Fruit fly (Drosophila melanogaster) whole organism, prepupa: ENCODE results near the gene Wdr33.

Experiments used
- Blimp-1 ChIP-seq: fragments of 200-800 bp; sonication (Bioruptor generic); optimal IDR thresholded peaks from 3 replicates; lab custom pipeline; 2017; ENCODE audit warnings: missing biosample characterization, missing genetic modification characterization, mild to moderate bottlenecking, moderate library complexity, missing genetic modification reagents
- CG10669 ChIP-seq: fragments of 200-800 bp; sonication (Bioruptor generic); optimal IDR thresholded peaks from 3 replicates; lab custom pipeline; 2018; ENCODE audit warnings: missing biosample characterization, mild to moderate bottlenecking, missing genetic modification characterization, moderate library complexity
- CG11294 ChIP-seq: fragments of 200-800 bp; sonication (Bioruptor generic); IDR thresholded peaks from 2 replicates; pipeline ENCODE4 v1.3.6; 2022; ENCODE audit warnings: missing biosample characterization, missing genetic modification characterization
- CG11902 ChIP-seq: fragments of 200-800 bp; sonication (Bioruptor generic); optimal IDR thresholded peaks from 3 replicates; lab custom pipeline; 2016; ENCODE audit warnings: missing biosample characterization, missing genetic modification characterization
- CG15336 ChIP-seq: fragments of 200-800 bp; sonication (Bioruptor generic); IDR thresholded peaks from 2 replicates; pipeline ENCODE4 v1.3.6; 2022; ENCODE audit warnings: missing biosample characterization, missing genetic modification characterization
- CG1621 ChIP-seq: fragments of 200-800 bp; sonication (Bioruptor generic); optimal IDR thresholded peaks from 3 replicates; lab custom pipeline; 2018; ENCODE audit warnings: missing biosample characterization, mild to moderate bottlenecking, missing genetic modification characterization
- CG3032 ChIP-seq: fragments of 200-800 bp; optimal IDR thresholded peaks from 2 replicates; lab custom pipeline; 2019; ENCODE audit warnings: missing biosample characterization, mild to moderate bottlenecking, missing genetic modification characterization, moderate library complexity
- CG32006 ChIP-seq: fragments of 200-800 bp; sonication (Bioruptor generic); optimal IDR thresholded peaks from 3 replicates; lab custom pipeline; 2017; ENCODE audit warnings: missing biosample characterization, mild to moderate bottlenecking, missing genetic modification characterization
- CG34406 ChIP-seq: fragments of 200-800 bp; sonication (Bioruptor generic); optimal IDR thresholded peaks from 3 replicates; lab custom pipeline; 2016; ENCODE audit warnings: missing biosample characterization, missing genetic modification characterization
- CG3919 ChIP-seq: fragments of 200-800 bp; sonication (Bioruptor generic); optimal IDR thresholded peaks from 3 replicates; lab custom pipeline; 2016; ENCODE audit warnings: missing biosample characterization, missing genetic modification characterization
- CG4318 ChIP-seq: fragments of 200-800 bp; sonication (Bioruptor generic); optimal IDR thresholded peaks from 3 replicates; lab custom pipeline; 2017; ENCODE audit warnings: missing biosample characterization, mild to moderate bottlenecking, missing genetic modification characterization
- CG6163 ChIP-seq: fragments of 200-800 bp; sonication (Bioruptor generic); IDR thresholded peaks from 3 replicates; pipeline ENCODE4 v1.3.6; 2022; ENCODE audit warnings: missing biosample characterization, missing genetic modification characterization
- CG6276 ChIP-seq: fragments of 200-800 bp; sonication (Bioruptor generic); optimal IDR thresholded peaks from 2 replicates; lab custom pipeline; 2017; ENCODE audit warnings: missing biosample characterization, mild to moderate bottlenecking, missing genetic modification characterization
- CG6792 ChIP-seq: fragments of 200-800 bp; sonication (Bioruptor generic); optimal IDR thresholded peaks from 3 replicates; lab custom pipeline; 2016; ENCODE audit warnings: missing biosample characterization, missing genetic modification characterization
- CG6808 ChIP-seq: fragments of 200-800 bp; sonication (Bioruptor generic); optimal IDR thresholded peaks from 3 replicates; lab custom pipeline; 2017; ENCODE audit warnings: missing biosample characterization, missing genetic modification characterization, mild to moderate bottlenecking, moderate library complexity, missing genetic modification reagents
- CG7368 ChIP-seq: fragments of 200-800 bp; sonication (Bioruptor generic); optimal IDR thresholded peaks from 3 replicates; lab custom pipeline; 2016; ENCODE audit warnings: missing biosample characterization, missing genetic modification characterization
- CG8119 ChIP-seq: fragments of 200-800 bp; sonication (Bioruptor generic); IDR thresholded peaks from 3 replicates; pipeline ENCODE4 v1.3.6; 2022; ENCODE audit warnings: missing biosample characterization, missing genetic modification characterization
- CG8632 ChIP-seq: fragments of 200-800 bp; sonication (Bioruptor generic); optimal IDR thresholded peaks from 3 replicates; lab custom pipeline; 2016; ENCODE audit warnings: missing biosample characterization, missing genetic modification characterization
- Eip78C ChIP-seq: fragments of 200-800 bp; sonication (Bioruptor generic); peaks from one replicate; lab custom pipeline; 2016; ENCODE audit warnings: missing biosample characterization, missing genetic modification characterization
- Eip93F ChIP-seq: fragments of 200-800 bp; sonication (Bioruptor generic); optimal IDR thresholded peaks from 2 replicates; lab custom pipeline; 2016; ENCODE audit warnings: missing biosample characterization, mild to moderate bottlenecking, missing genetic modification characterization
- Ets96B ChIP-seq: fragments of 200-800 bp; optimal IDR thresholded peaks from 2 replicates; lab custom pipeline; 2019; ENCODE audit warnings: missing biosample characterization, mild to moderate bottlenecking, missing genetic modification characterization, moderate library complexity
- Hr38 ChIP-seq: sonication (Bioruptor generic); optimal IDR thresholded peaks from 2 replicates; lab custom pipeline; 2016; ENCODE audit warnings: missing biosample characterization, missing genetic modification characterization
- Hr39 ChIP-seq: fragments of 200-800 bp; sonication (Bioruptor generic); optimal IDR thresholded peaks from 2 replicates; lab custom pipeline; 2016; ENCODE audit warnings: missing biosample characterization, missing genetic modification characterization
- Hr4 ChIP-seq: fragments of 200-800 bp; sonication (Bioruptor generic); optimal IDR thresholded peaks from 3 replicates; lab custom pipeline; 2016; ENCODE audit warnings: missing biosample characterization, missing genetic modification characterization
- Smox ChIP-seq: fragments of 200-800 bp; sonication (Bioruptor generic); optimal IDR thresholded peaks from 3 replicates; lab custom pipeline; 2016; ENCODE audit warnings: missing biosample characterization, missing genetic modification characterization
- Sox102F ChIP-seq: fragments of 200-800 bp; sonication (Bioruptor generic); optimal IDR thresholded peaks from 2 replicates; lab custom pipeline; 2016; ENCODE audit warnings: missing biosample characterization, mild to moderate bottlenecking, missing genetic modification characterization
- Sox15 ChIP-seq: fragments of 200-800 bp; sonication (Bioruptor generic); optimal IDR thresholded peaks from 3 replicates; lab custom pipeline; 2016; ENCODE audit warnings: missing biosample characterization, missing genetic modification characterization
- acj6 ChIP-seq: fragments of 200-800 bp; sonication (Bioruptor generic); optimal IDR thresholded peaks from 3 replicates; lab custom pipeline; 2016; ENCODE audit warnings: missing biosample characterization, missing genetic modification characterization
- dsx ChIP-seq: fragments of 200-800 bp; optimal IDR thresholded peaks from 3 replicates; lab custom pipeline; 2019; ENCODE audit warnings: missing biosample characterization, mild to moderate bottlenecking, missing genetic modification characterization, moderate library complexity; ENCODE audit not compliant: poor library complexity, severe bottlenecking
- fd59A ChIP-seq: fragments of 200-800 bp; sonication (Bioruptor generic); optimal IDR thresholded peaks from 2 replicates; lab custom pipeline; 2017; ENCODE audit warnings: missing biosample characterization, mild to moderate bottlenecking, missing genetic modification characterization, missing genetic modification reagents
- fd85E ChIP-seq: fragments of 200-800 bp; sonication (Bioruptor generic); optimal IDR thresholded peaks from 3 replicates; lab custom pipeline; 2016; ENCODE audit warnings: missing biosample characterization, missing genetic modification characterization
- net ChIP-seq: fragments of 200-800 bp; sonication (Bioruptor generic); optimal IDR thresholded peaks from 3 replicates; lab custom pipeline; 2016; ENCODE audit warnings: missing biosample characterization, missing genetic modification characterization
- pdm3 ChIP-seq: fragments of 200-800 bp; sonication (Bioruptor generic); optimal IDR thresholded peaks from 3 replicates; lab custom pipeline; 2016; ENCODE audit warnings: missing biosample characterization, missing genetic modification characterization
- salr ChIP-seq, 2 experiments: fragments of 200-800 bp; sonication (Bioruptor generic); optimal IDR thresholded peaks; 3 replicates each; lab custom pipeline; 2016 to 2018; ENCODE audit warnings: missing biosample characterization in 2 of 2, missing genetic modification characterization in 2 of 2, mild to moderate bottlenecking in 1 of 2
- ss ChIP-seq, 2 experiments: fragments of 200-800 bp; sonication (Bioruptor generic); optimal IDR thresholded peaks; 2 replicates in 1 of 2; 3 replicates in 1 of 2; lab custom pipeline; 2017 to 2018; ENCODE audit warnings: mild to moderate bottlenecking in 2 of 2, missing biosample characterization in 2 of 2, missing genetic modification characterization in 2 of 2, moderate library complexity in 1 of 2
- topi ChIP-seq: fragments of 200-800 bp; sonication (Bioruptor generic); optimal IDR thresholded peaks from 3 replicates; lab custom pipeline; 2016; ENCODE audit warnings: missing biosample characterization, missing genetic modification characterization
- vri ChIP-seq: fragments of 200-800 bp; sonication (Bioruptor generic); optimal IDR thresholded peaks from 3 replicates; lab custom pipeline; 2016; ENCODE audit warnings: missing biosample characterization, mild to moderate bottlenecking, missing genetic modification characterization

The Wdr33 gene

DNA sequence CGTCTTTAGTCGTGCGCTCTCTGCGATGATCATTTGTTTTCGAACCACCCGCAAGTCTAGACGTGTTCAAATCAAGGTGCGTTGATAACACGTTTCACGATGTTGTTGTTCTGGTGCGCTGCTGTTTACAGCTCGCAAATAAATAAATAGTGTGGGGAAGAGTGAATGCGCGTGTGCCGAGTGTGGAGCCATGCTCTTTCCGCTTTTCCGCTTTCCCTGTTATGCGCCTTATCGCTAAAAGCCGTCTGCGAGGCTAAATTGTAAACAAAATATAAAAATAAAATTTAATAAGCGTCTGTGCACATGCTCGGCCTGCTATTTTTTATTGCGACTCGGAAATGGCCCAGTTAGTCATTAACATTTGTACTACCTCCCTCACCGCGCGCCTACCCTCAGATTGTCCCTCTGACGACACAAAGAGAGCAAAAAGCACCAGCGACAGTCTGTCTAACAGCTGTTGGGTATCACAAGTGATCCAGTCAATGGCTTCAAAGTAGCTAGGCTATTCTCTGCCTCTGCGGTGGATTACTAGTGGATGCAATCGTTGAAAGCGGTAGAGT lies 12.3 kb downstream of the Wdr33 start (continued):
- TF ChIP-seq dsx (GFP tag; lab: Kevin White, UChicago): no peak
- no peak for TF ChIP-seq CG3032
- no peak for TF ChIP-seq CG4318
- TF ChIP-seq CG7368 (GFP tag; lab: Kevin White, UChicago): no peak
- peak; percentile 35 for TF ChIP-seq fd85E (GFP tag; lab: Kevin White, UChicago)
- peak; percentile 60; the same call in 1 of the 3 replicates for TF ChIP-seq CG6163 (GFP tag; lab: Robert Waterston, UW)
- TF ChIP-seq CG3919 (GFP tag; lab: Kevin White, UChicago): no peak
- TF ChIP-seq Hr4 (GFP tag; lab: Kevin White, UChicago): no peak
- peak; percentile 13 for TF ChIP-seq Eip93F
- no peak for TF ChIP-seq salr (GFP tag; optimal IDR thresholded peaks at IDR 0.05; lab: Kevin White, UChicago)
- no peak for TF ChIP-seq Ets96B (tag; lab: Kevin White, UChicago)
- no peak for TF ChIP-seq acj6 (GFP tag; lab: Kevin White, UChicago)
- no peak for TF ChIP-seq CG34406 (GFP tag; lab: Kevin White, UChicago)
- no peak for TF ChIP-seq CG1621 (tag; lab: Kevin White, UChicago)
- TF ChIP-seq Eip78C: peak; percentile 88
- TF ChIP-seq pdm3 (GFP tag; lab: Kevin White, UChicago): no peak
- TF ChIP-seq ss (GFP tag; optimal IDR thresholded peaks at IDR 0.05; lab: Kevin White, UChicago): no peak
- TF ChIP-seq CG6808 (GFP tag; lab: Kevin White, UChicago): no peak
- TF ChIP-seq fd59A: no peak
- TF ChIP-seq Sox102F (GFP tag; lab: Kevin White, UChicago): no peak
- no peak for TF ChIP-seq Hr39 (GFP tag; lab: Kevin White, UChicago)
- TF ChIP-seq CG11294 (GFP tag; lab: Robert Waterston, UW): no peak
- peak; percentile 20 for TF ChIP-seq CG8632 (GFP tag; lab: Kevin White, UChicago)
- TF ChIP-seq net: peak; percentile 47
- no peak for TF ChIP-seq CG6792 (GFP tag; lab: Kevin White, UChicago)
- no peak for TF ChIP-seq Sox15 (GFP tag; lab: Kevin White, UChicago)
- peak; percentile 8 for TF ChIP-seq topi (GFP tag; lab: Kevin White, UChicago)
- TF ChIP-seq CG11902 (GFP tag; lab: Kevin White, UChicago): no peak
- no peak for TF ChIP-seq Hr38 (GFP tag; lab: Kevin White, UChicago)

DNA sequence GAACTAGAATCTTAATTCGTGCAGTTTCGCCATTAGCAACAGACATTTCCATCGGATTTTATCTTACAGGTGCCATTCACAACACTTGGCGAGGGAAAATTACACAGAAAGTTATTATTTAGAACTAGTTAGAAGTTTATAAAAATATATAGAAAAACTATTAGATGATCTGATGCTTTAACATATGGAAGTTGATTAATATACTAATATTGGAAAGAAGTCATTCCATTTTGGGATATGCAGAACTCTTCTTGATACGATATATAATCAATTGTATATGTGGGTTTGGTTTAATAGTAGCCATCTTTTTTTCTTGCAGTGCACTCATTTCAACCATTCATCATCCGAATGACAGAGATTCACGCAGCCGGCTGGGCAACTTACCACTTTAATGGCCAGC lies 21.8 kb downstream of the Wdr33 start:
- TF ChIP-seq Hr4 (GFP tag; lab: Kevin White, UChicago) (peak; percentile 47), CG34406 (GFP tag; lab: Kevin White, UChicago) (no peak), CG32006 (GFP tag; lab: Kevin White, UChicago) (peak; percentile 57), CG6792 (GFP tag; lab: Kevin White, UChicago) (no peak), vri (no peak), CG8632 (GFP tag; lab: Kevin White, UChicago) (no peak), CG7368 (GFP tag; lab: Kevin White, UChicago) (no peak), CG8119 (GFP tag; lab: Robert Waterston, UW) (peak; percentile 30; the same call in 1 of the 3 replicates), Smox (GFP tag; lab: Kevin White, UChicago) (no peak), Eip78C (peak; percentile 52), topi (GFP tag; lab: Kevin White, UChicago) (no peak), CG15336 (peak; percentile 72), CG3032 (no peak), CG10669 (GFP tag; lab: Kevin White, UChicago) (no peak), Blimp-1 (no peak), CG6276 (GFP tag; lab: Kevin White, UChicago) (no peak), Hr38 (GFP tag; lab: Kevin White, UChicago) (no peak)
